Fruit fly (Drosophila melanogaster): ENCODE results near the gene spartin.
A peak's percentile ranks its signal among the peaks of the same experiment; 100 is the strongest.

The spartin gene

DNA sequence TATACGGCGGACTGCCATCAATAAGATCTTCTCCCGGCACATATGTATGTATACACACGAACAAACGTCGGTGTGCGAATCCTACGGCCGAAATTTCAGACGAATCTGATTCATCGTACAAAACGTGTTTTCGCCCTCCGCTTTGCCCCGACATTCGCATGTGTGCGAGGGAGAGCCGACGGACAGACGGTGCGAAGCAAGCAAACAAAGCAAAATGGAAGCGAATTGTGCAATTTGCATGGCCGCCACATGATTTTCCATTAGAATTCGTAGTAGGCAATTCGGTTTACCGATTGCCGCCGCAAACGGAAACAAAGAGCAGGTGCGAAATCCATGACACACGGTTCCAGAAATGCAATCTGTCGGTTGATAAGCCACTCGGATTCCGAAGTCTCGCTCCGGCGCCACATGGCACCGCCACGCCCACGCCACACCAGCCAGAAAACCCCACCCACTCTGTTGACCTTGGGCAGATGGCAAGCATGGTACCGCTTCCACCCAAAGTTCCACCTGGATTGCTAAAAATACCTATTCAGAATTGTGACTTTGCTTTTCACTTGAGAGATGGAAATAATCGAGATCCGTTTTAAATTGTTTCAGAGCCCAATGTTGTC lies 4.6 kb upstream of the spartin start (continued):
- TF ChIP-seq D (optimal IDR thresholded peaks at IDR 0.05) (no peak), D (GFP tag; optimal IDR thresholded peaks at IDR 0.05) (no peak), CG12769 (tag; optimal IDR thresholded peaks at IDR 0.05) (peak; percentile 5), CG34422 (GFP tag; IDR thresholded peaks at IDR 0.05) (peak; percentile 42; the same call in 1 of the 3 replicates), CG6689 (GFP tag; IDR thresholded peaks at IDR 0.05) (no peak), chinmo (GFP tag; IDR thresholded peaks at IDR 0.05; ENCODE audit: partially characterized antibody) (0 out of 4 replicates have a peak, but pooled peaks have one; percentile 52), ftz-f1 (GFP tag; optimal IDR thresholded peaks at IDR 0.05) (peak; percentile 76), Med (GFP tag) (peak; percentile 18), psq (GFP tag; optimal IDR thresholded peaks at IDR 0.05) (peak; percentile 88), Bteb2 (GFP tag; optimal IDR thresholded peaks at IDR 0.05) (no peak), Dek (tag; optimal IDR thresholded peaks at IDR 0.05) (no peak), CG1832 (GFP tag; optimal IDR thresholded peaks at IDR 0.05) (peak; percentile 43), Rfx (GFP tag; IDR thresholded peaks at IDR 0.05) (peak; percentile 16; the same call in 1 of the 2 replicates)

DNA sequence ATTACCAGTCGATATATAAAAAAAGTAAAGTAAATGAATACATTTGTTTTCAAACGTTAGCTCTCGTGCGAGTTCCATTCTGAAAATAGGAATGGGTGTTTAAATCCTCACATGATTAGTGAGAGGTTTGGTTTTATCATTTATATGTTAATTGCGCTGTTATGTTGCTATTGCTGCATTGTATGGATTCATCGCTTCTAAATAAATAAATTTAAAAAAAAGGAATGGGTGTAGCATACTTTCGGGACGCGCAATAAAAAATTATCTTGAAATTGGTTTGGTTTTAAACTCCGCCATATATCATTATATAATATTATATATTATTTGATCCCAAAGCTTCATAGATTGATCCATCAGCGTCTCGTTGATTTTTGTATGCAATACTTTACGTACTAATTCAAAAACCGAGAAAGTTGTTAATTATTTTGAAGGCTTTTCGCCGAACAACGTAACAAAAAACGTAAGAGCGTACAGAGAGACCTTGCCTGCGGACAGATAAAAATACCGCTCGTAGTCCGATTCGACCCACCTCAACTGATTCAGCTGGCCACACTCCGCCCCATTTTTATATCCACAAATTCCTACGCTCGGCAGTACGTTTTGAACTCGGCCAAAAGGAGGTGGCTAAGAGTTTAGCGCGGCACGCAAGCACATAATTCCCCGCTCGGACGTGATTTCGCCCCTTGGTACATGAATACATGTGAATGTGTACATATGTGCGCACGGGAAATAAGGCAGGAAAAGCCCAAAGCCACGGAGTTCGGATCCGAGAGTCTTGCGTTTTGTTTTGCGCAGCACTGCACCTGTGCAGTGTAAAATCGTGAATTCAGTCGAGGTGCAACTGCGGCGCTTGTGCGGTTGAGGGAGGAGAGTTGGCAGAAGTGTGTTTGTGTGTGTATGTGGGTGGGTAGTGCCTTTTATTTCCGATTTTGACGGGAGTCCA lies 4.7 kb downstream of the spartin start, which contains the start of gene smash:
smash (plus strand) TSS at position 589 of the 943 bp plus-strand sequence.
- TF ChIP-seq nerfin-1 (tag; optimal IDR thresholded peaks at IDR 0.05) (peak; percentile 97), CG4424 (GFP tag; optimal IDR thresholded peaks at IDR 0.05) (no peak), Ets97D (GFP tag; optimal IDR thresholded peaks at IDR 0.05) (peak; percentile 76), lola (GFP tag; optimal IDR thresholded peaks at IDR 0.05) (no peak), Taf1 (GFP tag; IDR thresholded peaks at IDR 0.05) (no peak), peb (GFP tag; IDR thresholded peaks at IDR 0.05) (no peak), gro (GFP tag; optimal IDR thresholded peaks at IDR 0.05) (peak; percentile 80), gfzf (GFP tag; optimal IDR thresholded peaks at IDR 0.05) (peak; percentile 94), CG13894 (tag; optimal IDR thresholded peaks at IDR 0.05) (peak; percentile 69), CG43689 (GFP tag; IDR thresholded peaks at IDR 0.05) (no peak), CG2116 (GFP tag; optimal IDR thresholded peaks at IDR 0.05) (peak; percentile 49), lilli (GFP tag; optimal IDR thresholded peaks at IDR 0.05) (peak; percentile 48), CG3995 (GFP tag; optimal IDR thresholded peaks at IDR 0.05) (peak; percentile 32), CG6791 (GFP tag; IDR thresholded peaks at IDR 0.05; ENCODE audit: partially characterized antibody) (peak; percentile 64), Antp (GFP tag; optimal IDR thresholded peaks at IDR 0.05) (peak; percentile 27), CG7556 (GFP tag; optimal IDR thresholded peaks at IDR 0.05) (peak; percentile 22), Mrtf (GFP tag; IDR thresholded peaks at IDR 0.05) (peak; percentile 13; the same call in 1 of the 3 replicates), nerfin-2 (GFP tag; IDR thresholded peaks at IDR 0.05; ENCODE audit: partially characterized antibody) (peak; percentile 19; the same call in 1 of the 2 replicates), CG11456 (GFP tag; IDR thresholded peaks at IDR 0.05) (peak; percentile 77; the same call in 2 of the 3 replicates), Rfx (GFP tag; IDR thresholded peaks at IDR 0.05) (peak; percentile 57), CG7271 (tag; optimal IDR thresholded peaks at IDR 0.05) (no peak), vfl (GFP tag; optimal IDR thresholded peaks at IDR 0.05) (peak; percentile 68), YL-1 (GFP tag; optimal IDR thresholded peaks at IDR 0.05) (peak; percentile 26), CG12769 (tag; optimal IDR thresholded peaks at IDR 0.05) (peak; percentile 83), CG1603 (tag; optimal IDR thresholded peaks at IDR 0.05) (peak; percentile 58), fu2 (GFP tag; optimal IDR thresholded peaks at IDR 0.05) (no peak), prd (optimal IDR thresholded peaks at IDR 0.05) (no peak), prd (GFP tag; IDR thresholded peaks at IDR 0.05) (peak; percentile 31; the same call in 1 of the 3 replicates), CG13287 (GFP tag; IDR thresholded peaks at IDR 0.05; ENCODE audit: partially characterized antibody) (peak; percentile 58), chn (GFP tag; optimal IDR thresholded peaks at IDR 0.05) (peak; percentile 51), CG2712 (tag; optimal IDR thresholded peaks at IDR 0.05) (peak; percentile 14), Meics (GFP tag; optimal IDR thresholded peaks at IDR 0.05) (peak; percentile 5), Bdp1 (GFP tag; optimal IDR thresholded peaks at IDR 0.05) (peak; percentile 6), Trl (optimal IDR thresholded peaks at IDR 0.05) (no peak), Trl (GFP tag; optimal IDR thresholded peaks at IDR 0.05) (no peak)

Measured in whole organism, embryonic.